Worm (Caenorhabditis elegans): Measurements from ENCODE around the gene lron-15.

lron-15 gene

ce11 chrII:6575647-6576046 lies 31.0 kb upstream of the lron-15 start, which contains the start of gene sra-29:
sra-29 (minus strand) TSS chrII:6575747.
- TF ChIP-seq T20F7.1 (GFP tag; optimal IDR thresholded peaks at IDR 0.05), result no peak
- TF ChIP-seq zfp-2 (tag; optimal IDR thresholded peaks at IDR 0.05), result no peak
- no peak for TF ChIP-seq arid-1 (GFP tag; conservative IDR thresholded peaks at IDR 0.05)
- no peak for TF ChIP-seq nhr-48 (tag; optimal IDR thresholded peaks at IDR 0.05)
- no peak for TF ChIP-seq T26A8.4 (GFP tag; IDR thresholded peaks at IDR 0.05)
- no peak for TF ChIP-seq fkh-10 (GFP tag; optimal IDR thresholded peaks at IDR 0.05)
- TF ChIP-seq dmd-9 (GFP tag; IDR thresholded peaks at IDR 0.05), result no peak
- TF ChIP-seq mdt-29 (GFP tag; IDR thresholded peaks at IDR 0.05), result no peak
- no peak for TF ChIP-seq nhr-6 (tag; optimal IDR thresholded peaks at IDR 0.05)

- TF ChIP-seq nhr-237 (tag; optimal IDR thresholded peaks at IDR 0.05), result no peak
- no peak for TF ChIP-seq sdz-12 (GFP tag; optimal IDR thresholded peaks at IDR 0.05)
- no peak for TF ChIP-seq hlh-30 (tag; optimal IDR thresholded peaks at IDR 0.05; ENCODE audit: insufficient read depth)
Measured at ce11 chrII:6573677-6574076, 29.0 kb upstream of the lron-15 start, which contains the start of gene sra-28. sra-28 (minus strand) TSS chrII:6573777.

ce11 chrII:6568707-6569106 lies 24.0 kb upstream of the lron-15 start, which contains the start of gene sra-27:
sra-27 (plus strand) TSS chrII:6569007.
- TF ChIP-seq unc-39 (tag; optimal IDR thresholded peaks at IDR 0.05), result no peak
- TF ChIP-seq egl-27 (tag; optimal IDR thresholded peaks at IDR 0.05), result no peak
- TF ChIP-seq nhr-48 (tag; optimal IDR thresholded peaks at IDR 0.05), result no peak
- TF ChIP-seq lin-15B (tag; optimal IDR thresholded peaks at IDR 0.05), result no peak
- TF ChIP-seq lin-13 (GFP tag; optimal IDR thresholded peaks at IDR 0.05), result no peak
- no peak for TF ChIP-seq F37D6.2 (tag; optimal IDR thresholded peaks at IDR 0.05)
- no peak for TF ChIP-seq ztf-11 (tag; optimal IDR thresholded peaks at IDR 0.05)
- no peak for TF ChIP-seq zip-2 (tag; optimal IDR thresholded peaks at IDR 0.05)
- TF ChIP-seq hlh-11 (tag; optimal IDR thresholded peaks at IDR 0.05), result no peak
- no peak for TF ChIP-seq nhr-102 (tag; optimal IDR thresholded peaks at IDR 0.05)
- TF ChIP-seq lsy-2 (tag; optimal IDR thresholded peaks at IDR 0.05), result no peak
- no peak for TF ChIP-seq mdl-1 (tag; optimal IDR thresholded peaks at IDR 0.05)
- TF ChIP-seq nhr-42 (GFP tag; IDR thresholded peaks at IDR 0.05), result no peak
- no peak for TF ChIP-seq pha-4 (GFP tag; IDR thresholded peaks at IDR 0.05)
- no peak for TF ChIP-seq pha-4 (tag; optimal IDR thresholded peaks at IDR 0.05)
- TF ChIP-seq set-16 (GFP tag; IDR thresholded peaks at IDR 0.05), result no peak
- TF ChIP-seq aha-1 (tag), result no peak
- no peak for TF ChIP-seq spr-1 (tag; optimal IDR thresholded peaks at IDR 0.05)
- no peak for TF ChIP-seq zfp-3 (GFP tag; conservative IDR thresholded peaks at IDR 0.05)

ce11 chrII:6566628-6567180 lies 22.0 kb upstream of the lron-15 start, which contains the start of the genes F18C5.5 and F18C5.9:
F18C5.5 (minus strand) TSS chrII:6566728.
F18C5.9 (plus strand) TSS chrII:6567130.
- TF ChIP-seq nhr-6 (tag; optimal IDR thresholded peaks at IDR 0.05), result no peak
- TF ChIP-seq dpl-1 (GFP tag; optimal IDR thresholded peaks at IDR 0.05), result no peak
- no peak for TF ChIP-seq jun-1 (tag; optimal IDR thresholded peaks at IDR 0.05)
- no peak for TF ChIP-seq saeg-2 (GFP tag; IDR thresholded peaks at IDR 0.05)
- TF ChIP-seq ceh-28 (tag; optimal IDR thresholded peaks at IDR 0.05), result no peak
- no peak for TF ChIP-seq nhr-111 (GFP tag; optimal IDR thresholded peaks at IDR 0.05)
- TF ChIP-seq nhr-41 (GFP tag; IDR thresholded peaks at IDR 0.05), result no peak
- TF ChIP-seq lin-13 (GFP tag; optimal IDR thresholded peaks at IDR 0.05), result no peak
- TF ChIP-seq Y5F2A.4 (GFP tag; optimal IDR thresholded peaks at IDR 0.05), result no peak
